Worm (Caenorhabditis elegans) whole organism, young adult: ENCODE results near the gene fat-1.

ENCODE experiments used
- ceh-40 ChIP-seq: fragments of 200-800 bp; sonication (Bioruptor generic); IDR thresholded peaks from 2 replicates; pipeline ENCODE4 v1.3.6; 2022; ENCODE audit warnings: missing genetic modification characterization, missing compliant biosample characterization
- chd-7 ChIP-seq: sonication (generic microtip); optimal IDR thresholded peaks from 2 replicates; lab custom pipeline; 2016; ENCODE audit warnings: mild to moderate bottlenecking, missing genetic modification characterization, moderate library complexity, missing compliant biosample characterization

- TF ChIP-seq ceh-40 (GFP tag; lab: Robert Waterston, UW) (no peak), chd-7 (tag; lab: Kevin White, UChicago) (no peak)
These were observed 17.7 kb upstream of the fat-1 start, which contains the start of the genes Y67H2A.2 and micu-1 for ce11 chrIV:13297746-13298145.
